Worm (Caenorhabditis elegans) whole organism, midembryonic: Measurements from ENCODE around the gene sqt-1.

ENCODE experiments used
- cog-1 ChIP-seq: sonication (generic microtip); optimal IDR thresholded peaks from 2 replicates; lab custom pipeline; 2016; ENCODE audit warnings: missing genetic modification characterization, missing compliant biosample characterization
- tab-1 ChIP-seq: fragments of 200-800 bp; sonication (Bioruptor generic); IDR thresholded peaks from 2 replicates; pipeline ENCODE4 v1.3.6; 2022; ENCODE audit warnings: missing genetic modification characterization, missing compliant biosample characterization
- ztf-29 ChIP-seq: fragments of 200-800 bp; sonication (Bioruptor generic); IDR thresholded peaks from 2 replicates; pipeline ENCODE4 v1.3.6; 2022; ENCODE audit warnings: missing genetic modification reagents, missing genetic modification characterization, missing compliant biosample characterization

ce11 chrII:11383058-11383457 lies 45.4 kb upstream of the sqt-1 start, which contains the start of the genes C33B4.5 and C33B4.4:
- no peak for TF ChIP-seq tab-1 (GFP tag; lab: Robert Waterston, UW)
- no peak for TF ChIP-seq cog-1 (tag; lab: Kevin White, UChicago)
- no peak for TF ChIP-seq ztf-29 (GFP tag; lab: Robert Waterston, UW)
